Fruit fly (Drosophila melanogaster) whole organism, prepupa: Measurements from ENCODE around the gene CG4199.
A peak's percentile ranks its signal among the peaks of the same experiment; 100 is the strongest.

ENCODE experiments used
- CG10631 ChIP-seq: fragments of 200-800 bp; sonication (Bioruptor generic); optimal IDR thresholded peaks from 2 replicates; lab custom pipeline; 2016; ENCODE audit warnings: missing biosample characterization, missing genetic modification characterization
- CG11294 ChIP-seq: fragments of 200-800 bp; sonication (Bioruptor generic); IDR thresholded peaks from 2 replicates; pipeline ENCODE4 v1.3.6; 2022; ENCODE audit warnings: missing biosample characterization, missing genetic modification characterization
- CG11762 ChIP-seq: fragments of 200-800 bp; sonication (Bioruptor generic); optimal IDR thresholded peaks from 3 replicates; lab custom pipeline; 2016; ENCODE audit warnings: missing biosample characterization, missing genetic modification characterization; ENCODE audit not compliant: insufficient read depth
- CG11902 ChIP-seq: fragments of 200-800 bp; sonication (Bioruptor generic); optimal IDR thresholded peaks from 3 replicates; lab custom pipeline; 2016; ENCODE audit warnings: missing biosample characterization, missing genetic modification characterization
- CG15336 ChIP-seq: fragments of 200-800 bp; sonication (Bioruptor generic); IDR thresholded peaks from 2 replicates; pipeline ENCODE4 v1.3.6; 2022; ENCODE audit warnings: missing biosample characterization, missing genetic modification characterization
- CG1621 ChIP-seq: fragments of 200-800 bp; sonication (Bioruptor generic); optimal IDR thresholded peaks from 3 replicates; lab custom pipeline; 2018; ENCODE audit warnings: missing biosample characterization, mild to moderate bottlenecking, missing genetic modification characterization
- CG16779 ChIP-seq: fragments of 200-800 bp; sonication (Bioruptor generic); optimal IDR thresholded peaks from 3 replicates; lab custom pipeline; 2017; ENCODE audit warnings: missing biosample characterization, mild to moderate bottlenecking, missing genetic modification characterization
- CG3032 ChIP-seq: fragments of 200-800 bp; optimal IDR thresholded peaks from 2 replicates; lab custom pipeline; 2019; ENCODE audit warnings: missing biosample characterization, mild to moderate bottlenecking, missing genetic modification characterization, moderate library complexity
- CG32006 ChIP-seq: fragments of 200-800 bp; sonication (Bioruptor generic); optimal IDR thresholded peaks from 3 replicates; lab custom pipeline; 2017; ENCODE audit warnings: missing biosample characterization, mild to moderate bottlenecking, missing genetic modification characterization
- CG34406 ChIP-seq: fragments of 200-800 bp; sonication (Bioruptor generic); optimal IDR thresholded peaks from 3 replicates; lab custom pipeline; 2016; ENCODE audit warnings: missing biosample characterization, missing genetic modification characterization
- CG6163 ChIP-seq: fragments of 200-800 bp; sonication (Bioruptor generic); IDR thresholded peaks from 3 replicates; pipeline ENCODE4 v1.3.6; 2022; ENCODE audit warnings: missing biosample characterization, missing genetic modification characterization
- CG6276 ChIP-seq: fragments of 200-800 bp; sonication (Bioruptor generic); optimal IDR thresholded peaks from 2 replicates; lab custom pipeline; 2017; ENCODE audit warnings: missing biosample characterization, mild to moderate bottlenecking, missing genetic modification characterization
- CG6792 ChIP-seq: fragments of 200-800 bp; sonication (Bioruptor generic); optimal IDR thresholded peaks from 3 replicates; lab custom pipeline; 2016; ENCODE audit warnings: missing biosample characterization, missing genetic modification characterization
- CG6808 ChIP-seq: fragments of 200-800 bp; sonication (Bioruptor generic); optimal IDR thresholded peaks from 3 replicates; lab custom pipeline; 2017; ENCODE audit warnings: missing biosample characterization, missing genetic modification characterization, mild to moderate bottlenecking, moderate library complexity, missing genetic modification reagents
- CG6854 ChIP-seq: fragments of 200-800 bp; sonication (Bioruptor generic); optimal IDR thresholded peaks from 2 replicates; lab custom pipeline; 2017; ENCODE audit warnings: missing biosample characterization, mild to moderate bottlenecking, missing genetic modification characterization
- CG7368 ChIP-seq: fragments of 200-800 bp; sonication (Bioruptor generic); optimal IDR thresholded peaks from 3 replicates; lab custom pipeline; 2016; ENCODE audit warnings: missing biosample characterization, missing genetic modification characterization
- CG8119 ChIP-seq: fragments of 200-800 bp; sonication (Bioruptor generic); IDR thresholded peaks from 3 replicates; pipeline ENCODE4 v1.3.6; 2022; ENCODE audit warnings: missing biosample characterization, missing genetic modification characterization
- CG8319 ChIP-seq: fragments of 200-800 bp; sonication (Bioruptor generic); optimal IDR thresholded peaks from 3 replicates; lab custom pipeline; 2016; ENCODE audit warnings: missing biosample characterization, missing genetic modification characterization
- CG8632 ChIP-seq: fragments of 200-800 bp; sonication (Bioruptor generic); optimal IDR thresholded peaks from 3 replicates; lab custom pipeline; 2016; ENCODE audit warnings: missing biosample characterization, missing genetic modification characterization
- CG9139 ChIP-seq: fragments of 200-800 bp; sonication (Bioruptor generic); optimal IDR thresholded peaks from 3 replicates; lab custom pipeline; 2017; ENCODE audit warnings: missing biosample characterization, mild to moderate bottlenecking, missing genetic modification characterization
- Eip75B ChIP-seq: fragments of 200-800 bp; sonication (Bioruptor generic); optimal IDR thresholded peaks from 3 replicates; lab custom pipeline; 2016; ENCODE audit warnings: missing biosample characterization, missing genetic modification characterization
- Eip78C ChIP-seq: fragments of 200-800 bp; sonication (Bioruptor generic); peaks from one replicate; lab custom pipeline; 2016; ENCODE audit warnings: missing biosample characterization, missing genetic modification characterization
- Ets21C ChIP-seq: fragments of 200-800 bp; sonication (Bioruptor generic); optimal IDR thresholded peaks from 3 replicates; lab custom pipeline; 2016; ENCODE audit warnings: missing biosample characterization, missing genetic modification characterization
- Ets96B ChIP-seq: fragments of 200-800 bp; optimal IDR thresholded peaks from 2 replicates; lab custom pipeline; 2019; ENCODE audit warnings: missing biosample characterization, mild to moderate bottlenecking, missing genetic modification characterization, moderate library complexity
- Gug ChIP-seq: fragments of 200-800 bp; sonication (Bioruptor generic); IDR thresholded peaks from 2 replicates; pipeline ENCODE4 v1.3.6; 2022; ENCODE audit warnings: missing biosample characterization, missing genetic modification characterization
- Hr38 ChIP-seq: sonication (Bioruptor generic); optimal IDR thresholded peaks from 2 replicates; lab custom pipeline; 2016; ENCODE audit warnings: missing biosample characterization, missing genetic modification characterization
- Hr39 ChIP-seq: fragments of 200-800 bp; sonication (Bioruptor generic); optimal IDR thresholded peaks from 2 replicates; lab custom pipeline; 2016; ENCODE audit warnings: missing biosample characterization, missing genetic modification characterization
- Hr4 ChIP-seq: fragments of 200-800 bp; sonication (Bioruptor generic); optimal IDR thresholded peaks from 3 replicates; lab custom pipeline; 2016; ENCODE audit warnings: missing biosample characterization, missing genetic modification characterization
- Lpt ChIP-seq: fragments of 200-800 bp; sonication (Bioruptor generic); optimal IDR thresholded peaks from 3 replicates; lab custom pipeline; 2016; ENCODE audit warnings: missing biosample characterization, missing genetic modification characterization
- Met ChIP-seq: fragments of 200-800 bp; sonication (Bioruptor generic); optimal IDR thresholded peaks from 3 replicates; lab custom pipeline; 2016; ENCODE audit warnings: missing biosample characterization, missing genetic modification characterization
- Smox ChIP-seq: fragments of 200-800 bp; sonication (Bioruptor generic); optimal IDR thresholded peaks from 3 replicates; lab custom pipeline; 2016; ENCODE audit warnings: missing biosample characterization, missing genetic modification characterization
- Sox102F ChIP-seq: fragments of 200-800 bp; sonication (Bioruptor generic); optimal IDR thresholded peaks from 2 replicates; lab custom pipeline; 2016; ENCODE audit warnings: missing biosample characterization, mild to moderate bottlenecking, missing genetic modification characterization
- Sox14 ChIP-seq: fragments of 200-800 bp; sonication (Bioruptor generic); optimal IDR thresholded peaks from 3 replicates; lab custom pipeline; 2016; ENCODE audit warnings: missing biosample characterization, missing genetic modification characterization
- Sox15 ChIP-seq: fragments of 200-800 bp; sonication (Bioruptor generic); optimal IDR thresholded peaks from 3 replicates; lab custom pipeline; 2016; ENCODE audit warnings: missing biosample characterization, missing genetic modification characterization
- achi ChIP-seq: fragments of 200-800 bp; sonication (Bioruptor generic); optimal IDR thresholded peaks from 3 replicates; lab custom pipeline; 2016; ENCODE audit warnings: missing biosample characterization, missing genetic modification characterization
- acj6 ChIP-seq: fragments of 200-800 bp; sonication (Bioruptor generic); optimal IDR thresholded peaks from 3 replicates; lab custom pipeline; 2016; ENCODE audit warnings: missing biosample characterization, missing genetic modification characterization
- dac ChIP-seq: fragments of 200-800 bp; sonication (Bioruptor generic); optimal IDR thresholded peaks from 2 replicates; lab custom pipeline; 2017; ENCODE audit warnings: missing biosample characterization, mild to moderate bottlenecking, missing genetic modification characterization
- dsx ChIP-seq: fragments of 200-800 bp; optimal IDR thresholded peaks from 3 replicates; lab custom pipeline; 2019; ENCODE audit warnings: missing biosample characterization, mild to moderate bottlenecking, missing genetic modification characterization, moderate library complexity; ENCODE audit not compliant: poor library complexity, severe bottlenecking
- eg ChIP-seq: fragments of 200-800 bp; sonication (Bioruptor generic); IDR thresholded peaks from 3 replicates; pipeline ENCODE4 v1.3.6; 2022; ENCODE audit warnings: missing biosample characterization, missing genetic modification characterization
- esn ChIP-seq: fragments of 200-800 bp; sonication (Bioruptor generic); optimal IDR thresholded peaks from 2 replicates; lab custom pipeline; 2016; ENCODE audit warnings: missing biosample characterization, mild to moderate bottlenecking, missing genetic modification characterization, moderate library complexity
- fd59A ChIP-seq: fragments of 200-800 bp; sonication (Bioruptor generic); optimal IDR thresholded peaks from 2 replicates; lab custom pipeline; 2017; ENCODE audit warnings: missing biosample characterization, mild to moderate bottlenecking, missing genetic modification characterization, missing genetic modification reagents
- fkh ChIP-seq: fragments of 200-800 bp; sonication (Bioruptor generic); optimal IDR thresholded peaks from 3 replicates; lab custom pipeline; 2017; ENCODE audit warnings: missing biosample characterization, mild to moderate bottlenecking, missing genetic modification characterization, moderate library complexity
- lz ChIP-seq: fragments of 200-800 bp; sonication (Bioruptor generic); optimal IDR thresholded peaks from 3 replicates; lab custom pipeline; 2016; ENCODE audit warnings: missing biosample characterization, missing genetic modification characterization
- net ChIP-seq: fragments of 200-800 bp; sonication (Bioruptor generic); optimal IDR thresholded peaks from 3 replicates; lab custom pipeline; 2016; ENCODE audit warnings: missing biosample characterization, missing genetic modification characterization
- pdm3 ChIP-seq: fragments of 200-800 bp; sonication (Bioruptor generic); optimal IDR thresholded peaks from 3 replicates; lab custom pipeline; 2016; ENCODE audit warnings: missing biosample characterization, missing genetic modification characterization
- ss ChIP-seq, 2 experiments: fragments of 200-800 bp; sonication (Bioruptor generic); optimal IDR thresholded peaks; 2 replicates in 1 of 2; 3 replicates in 1 of 2; lab custom pipeline; 2017 to 2018; ENCODE audit warnings: mild to moderate bottlenecking in 2 of 2, missing biosample characterization in 2 of 2, missing genetic modification characterization in 2 of 2, moderate library complexity in 1 of 2
- svp ChIP-seq: fragments of 200-800 bp; sonication (Bioruptor generic); peaks from one replicate; lab custom pipeline; 2016; ENCODE audit warnings: missing biosample characterization, missing genetic modification characterization

CG4199 gene

DNA sequence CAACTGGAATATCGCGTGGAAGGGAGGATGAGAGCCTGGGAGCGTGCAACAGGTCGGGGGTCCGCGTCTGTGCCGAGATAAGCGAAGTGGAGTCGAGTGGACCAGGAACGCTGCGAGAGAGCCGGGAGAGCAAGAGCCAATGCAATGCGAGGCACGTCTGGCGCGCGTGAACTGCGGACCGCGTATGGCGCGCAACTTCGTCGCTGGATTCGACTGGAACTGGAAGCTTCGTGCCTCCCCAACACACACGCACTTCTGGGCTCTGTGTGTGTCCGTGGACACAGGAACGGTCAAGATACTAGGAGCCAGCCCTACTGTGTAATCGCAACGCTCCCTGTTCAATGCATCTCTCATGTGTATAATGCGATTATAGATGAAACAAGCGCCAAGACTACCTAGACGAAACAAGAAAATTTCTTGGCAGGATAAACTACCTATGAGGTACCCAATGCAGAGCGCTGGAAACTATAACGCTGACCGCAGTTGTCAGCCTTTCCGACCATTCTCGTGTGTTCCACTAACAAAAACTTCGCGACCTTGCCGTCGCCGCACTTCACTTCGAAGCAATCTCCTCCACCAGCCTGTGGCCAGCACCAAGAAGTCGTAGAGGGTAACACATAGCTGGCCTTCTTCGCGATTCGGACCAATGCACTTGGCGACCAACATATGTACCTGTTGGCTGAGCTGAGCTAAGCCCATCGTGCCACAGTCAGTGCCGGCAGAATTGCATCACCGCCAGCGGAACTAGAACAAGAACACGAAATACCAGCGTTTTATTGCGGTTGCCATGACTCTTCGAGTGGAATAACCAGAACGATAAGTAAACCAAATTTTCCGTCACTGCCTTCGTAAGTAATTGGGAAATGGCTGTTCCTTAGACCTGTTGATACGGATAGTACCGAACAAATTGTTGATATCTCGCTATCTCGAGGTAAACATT, 1.1 kb downstream of the CG4199 start, which contains the start of gene Rtca (continued):
- TF ChIP-seq Ets21C (GFP tag; lab: Kevin White, UChicago) (peak; percentile 80), svp (GFP tag; lab: Kevin White, UChicago) (peak; percentile 98), Sox15 (GFP tag; lab: Kevin White, UChicago) (peak; percentile 79), net (GFP tag; lab: Kevin White, UChicago) (peak; percentile 90), Eip78C (GFP tag; lab: Kevin White, UChicago) (peak; percentile 97), CG16779 (peak; percentile 75), Hr39 (peak; percentile 88), eg (GFP tag; lab: Robert Waterston, UW) (peak; percentile 90), CG11294 (peak; percentile 75), CG6854 (GFP tag; lab: Kevin White, UChicago) (peak; percentile 87), achi (GFP tag; lab: Kevin White, UChicago) (peak; percentile 86)

- TF ChIP-seq CG32006 (peak; percentile 74), acj6 (peak; percentile 36), Ets96B (tag; lab: Kevin White, UChicago) (peak; percentile 22), dsx (GFP tag; lab: Kevin White, UChicago) (no peak), CG8632 (GFP tag; lab: Kevin White, UChicago) (no peak), Smox (GFP tag; lab: Kevin White, UChicago) (no peak), CG9139 (GFP tag; lab: Kevin White, UChicago) (peak; percentile 20), CG8119 (GFP tag; lab: Robert Waterston, UW) (peak; percentile 57; the same call in 2 of the 3 replicates), Lpt (GFP tag; lab: Kevin White, UChicago) (peak; percentile 43), CG11762 (peak; percentile 14), fd59A (GFP tag; lab: Kevin White, UChicago) (no peak), CG6276 (GFP tag; lab: Kevin White, UChicago) (peak; percentile 68), Sox14 (GFP tag; lab: Kevin White, UChicago) (peak; percentile 45), CG11902 (GFP tag; lab: Kevin White, UChicago) (no peak), Eip75B (GFP tag; lab: Kevin White, UChicago) (peak; percentile 47), CG6854 (GFP tag; lab: Kevin White, UChicago) (no peak), lz (peak; percentile 2), Hr4 (no peak), CG6792 (GFP tag; lab: Kevin White, UChicago) (no peak), CG11294 (no peak), esn (GFP tag; lab: Kevin White, UChicago) (peak; percentile 12), pdm3 (GFP tag; lab: Kevin White, UChicago) (peak; percentile 34), Gug (peak; percentile 62), ss (GFP tag; optimal IDR thresholded peaks at IDR 0.05; lab: Kevin White, UChicago) (peak in 1 of 2 experiments; percentile 46), CG34406 (GFP tag; lab: Kevin White, UChicago) (no peak), achi (GFP tag; lab: Kevin White, UChicago) (peak; percentile 35), CG6163 (peak; percentile 58; the same call in 1 of the 3 replicates), CG15336 (GFP tag; lab: Robert Waterston, UW) (peak; percentile 73), CG1621 (no peak), CG8319 (GFP tag; lab: Kevin White, UChicago) (peak; percentile 5), CG10631 (GFP tag; lab: Kevin White, UChicago) (peak; percentile 43), Sox15 (GFP tag; lab: Kevin White, UChicago) (no peak), Met (GFP tag; lab: Kevin White, UChicago) (no peak), Sox102F (GFP tag; lab: Kevin White, UChicago) (no peak), eg (GFP tag; lab: Robert Waterston, UW) (peak; percentile 82), CG3032 (tag; lab: Kevin White, UChicago) (peak; percentile 35), net (GFP tag; lab: Kevin White, UChicago) (peak; percentile 42), CG7368 (GFP tag; lab: Kevin White, UChicago) (peak; percentile 50), CG6808 (GFP tag; lab: Kevin White, UChicago) (peak; percentile 45), fkh (no peak), dac (peak; percentile 30), Hr38 (GFP tag; lab: Kevin White, UChicago) (no peak)
Measured at dm6 chrX:2070708-2071063, 2.6 kb downstream of the CG4199 start.
